Worm (Caenorhabditis elegans): ENCODE data around the gene dpy-2.

DNA sequence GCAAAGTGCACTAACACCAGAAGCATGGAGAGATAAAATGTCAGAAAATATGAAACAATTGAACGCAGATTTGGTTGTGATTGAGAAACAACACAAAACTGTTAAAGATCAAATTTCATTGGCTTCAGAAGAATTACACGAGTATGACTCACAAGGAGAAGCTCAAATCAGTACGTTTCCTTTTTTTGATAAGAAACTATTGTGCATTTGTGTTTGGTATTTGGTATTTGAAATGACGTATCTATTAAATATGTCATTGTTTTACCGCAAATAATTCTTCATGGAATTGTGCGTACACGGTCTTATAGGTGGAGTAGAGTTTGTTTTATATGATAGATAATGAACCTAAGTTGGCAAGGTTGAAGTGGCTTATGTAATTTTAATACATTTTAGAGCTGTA lies 32.6 kb upstream of the dpy-2 start:
- TF ChIP-seq nhr-11 (tag; optimal IDR thresholded peaks at IDR 0.05): no peak
- no peak for TF ChIP-seq F26F4.8 (GFP tag; conservative IDR thresholded peaks at IDR 0.05)
- TF ChIP-seq lim-7 (GFP tag; IDR thresholded peaks at IDR 0.05): no peak
- no peak for TF ChIP-seq lin-13 (GFP tag; optimal IDR thresholded peaks at IDR 0.05)
- peak; percentile 18 for TF ChIP-seq nhr-77 (tag; optimal IDR thresholded peaks at IDR 0.05)
- TF ChIP-seq snpc-4 (tag; optimal IDR thresholded peaks at IDR 0.05): no peak

All from whole organism, L4 larva.